Worm (Caenorhabditis elegans) whole organism, L1 larva: ENCODE results near the gene nhr-44.

Experiments used
- C04F5.9 ChIP-seq: sonication (generic microtip); optimal IDR thresholded peaks from 2 replicates; lab custom pipeline; 2016; ENCODE audit warnings: missing genetic modification characterization, missing compliant biosample characterization
- C16A3.4 ChIP-seq: fragments of 150-350 bp; optimal IDR thresholded peaks from 2 replicates; lab custom pipeline; 2014; ENCODE audit warnings: missing biosample characterization, missing genetic modification characterization
- C34B4.2 ChIP-seq: sonication (generic microtip); optimal IDR thresholded peaks from 2 replicates; lab custom pipeline; 2017; ENCODE audit warnings: mild to moderate bottlenecking, missing genetic modification characterization, missing compliant biosample characterization
- Y116A8C.19 ChIP-seq: sonication (generic microtip); optimal IDR thresholded peaks from 2 replicates; lab custom pipeline; 2016; ENCODE audit warnings: missing compliant biosample characterization, missing genetic modification characterization, borderline replicate concordance
- ceh-8 ChIP-seq: fragments of 200-800 bp; sonication (Bioruptor generic); optimal IDR thresholded peaks from 2 replicates; lab custom pipeline; 2018; ENCODE audit warnings: mild to moderate bottlenecking, missing genetic modification characterization, moderate library complexity, missing compliant biosample characterization
- ceh-82 ChIP-seq, 3 experiments: fragments of 150-350 bp in 1 of 3; sonication (generic microtip) in 2 of 3; optimal IDR thresholded peaks; 2 replicates each; lab custom pipeline; 2014 to 2017; ENCODE audit warnings: missing biosample characterization in 3 of 3, missing genetic modification characterization in 3 of 3
- ceh-88 ChIP-seq: fragments of 200-800 bp; sonication (Bioruptor generic); IDR thresholded peaks from 2 replicates; pipeline ENCODE4 v1.3.6; 2022; ENCODE audit warnings: missing genetic modification characterization, missing compliant biosample characterization
- ceh-90 ChIP-seq: sonication (generic microtip); optimal IDR thresholded peaks from 2 replicates; lab custom pipeline; 2016; ENCODE audit warnings: missing genetic modification characterization, missing compliant biosample characterization
- dpl-1 ChIP-seq, 3 experiments: fragments of 150-350 bp in 2 of 3; sonication (generic microtip) in 1 of 3; optimal IDR thresholded peaks; 2 replicates each; lab custom pipeline; 2014 to 2017; ENCODE audit warnings: missing biosample characterization in 3 of 3, missing genetic modification characterization in 3 of 3, missing genetic modification reagents in 3 of 3
- dsc-1 ChIP-seq: sonication (generic microtip); optimal IDR thresholded peaks from 2 replicates; lab custom pipeline; 2016; ENCODE audit warnings: mild to moderate bottlenecking, missing genetic modification characterization, missing compliant biosample characterization
- efl-3 ChIP-seq: fragments of 200-800 bp; sonication (Bioruptor generic); optimal IDR thresholded peaks from 2 replicates; lab custom pipeline; 2018; ENCODE audit warnings: mild to moderate bottlenecking, missing genetic modification characterization, missing compliant biosample characterization
- egl-27 ChIP-seq, 2 experiments: fragments of 150-350 bp in 1 of 2; sonication (generic microtip); optimal IDR thresholded peaks; 3 replicates each; lab custom pipeline; 2017 to 2018; ENCODE audit warnings: missing biosample characterization in 2 of 2, missing genetic modification characterization in 2 of 2, missing genetic modification reagents in 2 of 2
- elt-2 ChIP-seq: sonication (generic microtip); optimal IDR thresholded peaks from 2 replicates; lab custom pipeline; 2016; ENCODE audit warnings: missing genetic modification characterization, mild to moderate bottlenecking, inconsistent platforms, missing compliant biosample characterization, missing genetic modification reagents
- elt-3 ChIP-seq, 6 experiments: fragments of 150-350 bp in 1 of 6; sonication (generic microtip); optimal IDR thresholded peaks; 2 replicates each; lab custom pipeline; 2017 to 2018; ENCODE audit warnings: missing biosample characterization in 6 of 6, missing genetic modification characterization in 6 of 6, inconsistent platforms in 1 of 6
- ets-5 ChIP-seq: fragments of 200-800 bp; sonication (Bioruptor generic); IDR thresholded peaks from 2 replicates; pipeline ENCODE4 v1.3.6; 2022; ENCODE audit warnings: missing genetic modification characterization, missing compliant biosample characterization
- fkh-4 ChIP-seq: sonication (generic microtip); optimal IDR thresholded peaks from 2 replicates; lab custom pipeline; 2016; ENCODE audit warnings: missing compliant biosample characterization, missing genetic modification characterization, borderline replicate concordance
- fkh-8 ChIP-seq: sonication (generic microtip); optimal IDR thresholded peaks from 2 replicates; lab custom pipeline; 2016; ENCODE audit warnings: mild to moderate bottlenecking, missing genetic modification characterization, missing compliant biosample characterization
- fos-1 ChIP-seq: fragments of 150-350 bp; optimal IDR thresholded peaks from 2 replicates; lab custom pipeline; 2014; ENCODE audit warnings: missing biosample characterization, missing genetic modification characterization
- grh-1 ChIP-seq: fragments of 200-800 bp; sonication (Bioruptor generic); IDR thresholded peaks from 2 replicates; pipeline ENCODE4 v1.3.6; 2022; ENCODE audit warnings: missing genetic modification reagents, missing genetic modification characterization, missing compliant biosample characterization
- hlh-17 ChIP-seq: fragments of 200-800 bp; sonication (Bioruptor generic); optimal IDR thresholded peaks from 2 replicates; lab custom pipeline; 2018; ENCODE audit warnings: missing genetic modification characterization, mild to moderate bottlenecking, missing compliant biosample characterization, moderate library complexity, borderline replicate concordance
- irx-1 ChIP-seq: sonication (generic microtip); optimal IDR thresholded peaks from 2 replicates; lab custom pipeline; 2016; ENCODE audit warnings: missing genetic modification characterization, missing compliant biosample characterization
- isw-1 ChIP-seq: fragments of 200-800 bp; sonication (Bioruptor generic); IDR thresholded peaks from 2 replicates; pipeline ENCODE4 v1.3.6; 2022; ENCODE audit warnings: missing genetic modification characterization, missing compliant biosample characterization
- jun-1 ChIP-seq: fragments of 150-350 bp; optimal IDR thresholded peaks from 2 replicates; lab custom pipeline; 2014; ENCODE audit warnings: missing biosample characterization, missing genetic modification reagents, missing genetic modification characterization
- lin-13 ChIP-seq: fragments of 150-350 bp; optimal IDR thresholded peaks from 2 replicates; lab custom pipeline; 2014; ENCODE audit warnings: missing biosample characterization, missing genetic modification reagents, missing genetic modification characterization
- lin-14 ChIP-seq: fragments of 200-800 bp; sonication (Bioruptor generic); optimal IDR thresholded peaks from 2 replicates; lab custom pipeline; 2018; ENCODE audit warnings: mild to moderate bottlenecking, missing genetic modification characterization, moderate library complexity, missing compliant biosample characterization
- lin-15B ChIP-seq: fragments of 150-350 bp; sonication (generic microtip); optimal IDR thresholded peaks from 3 replicates; lab custom pipeline; 2014; ENCODE audit warnings: missing biosample characterization, missing genetic modification characterization
- lir-3 ChIP-seq: sonication (generic microtip); optimal IDR thresholded peaks from 2 replicates; lab custom pipeline; 2016; ENCODE audit warnings: mild to moderate bottlenecking, missing genetic modification characterization, moderate library complexity, missing compliant biosample characterization; ENCODE audit not compliant: poor library complexity
- mab-9 ChIP-seq: fragments of 200-800 bp; sonication (Bioruptor generic); IDR thresholded peaks from 2 replicates; pipeline ENCODE4 v1.3.6; 2022; ENCODE audit warnings: missing genetic modification reagents, missing genetic modification characterization, missing compliant biosample characterization
- mep-1 ChIP-seq: fragments of 150-350 bp; optimal IDR thresholded peaks from 2 replicates; lab custom pipeline; 2014; ENCODE audit warnings: missing biosample characterization, missing genetic modification characterization
- nhr-11 ChIP-seq: fragments of 150-350 bp; optimal IDR thresholded peaks from 2 replicates; lab custom pipeline; 2014; ENCODE audit warnings: missing biosample characterization, missing genetic modification characterization
- nhr-237 ChIP-seq: fragments of 150-350 bp; optimal IDR thresholded peaks from 2 replicates; lab custom pipeline; 2014; ENCODE audit warnings: missing biosample characterization, missing genetic modification characterization
- nhr-28 ChIP-seq: fragments of 150-350 bp; optimal IDR thresholded peaks from 2 replicates; lab custom pipeline; 2014; ENCODE audit warnings: missing biosample characterization, missing genetic modification characterization
- nhr-47 ChIP-seq: sonication (generic microtip); optimal IDR thresholded peaks from 2 replicates; lab custom pipeline; 2016; ENCODE audit warnings: mild to moderate bottlenecking, missing genetic modification characterization, moderate library complexity, missing compliant biosample characterization
- nhr-71 ChIP-seq: sonication (generic microtip); optimal IDR thresholded peaks from 2 replicates; lab custom pipeline; 2016; ENCODE audit warnings: mild to moderate bottlenecking, missing genetic modification characterization, moderate library complexity, missing compliant biosample characterization
- nhr-76 ChIP-seq: sonication (generic microtip); optimal IDR thresholded peaks from 2 replicates; lab custom pipeline; 2017; ENCODE audit warnings: missing biosample characterization, missing genetic modification characterization
- nhr-84 ChIP-seq: sonication (generic microtip); optimal IDR thresholded peaks from 2 replicates; lab custom pipeline; 2017; ENCODE audit warnings: missing biosample characterization, missing genetic modification characterization
- nhr-85 ChIP-seq: sonication (generic microtip); peaks from one replicate; lab custom pipeline; 2016; ENCODE audit warnings: missing genetic modification characterization, inconsistent platforms, missing compliant biosample characterization
- pax-3 ChIP-seq: fragments of 200-800 bp; sonication (Bioruptor generic); optimal IDR thresholded peaks from 2 replicates; lab custom pipeline; 2018; ENCODE audit warnings: mild to moderate bottlenecking, missing genetic modification characterization, moderate library complexity, missing compliant biosample characterization
- pqm-1 ChIP-seq: sonication (generic microtip); optimal IDR thresholded peaks from 3 replicates; lab custom pipeline; 2017; ENCODE audit warnings: missing biosample characterization, missing genetic modification characterization
- skn-1 ChIP-seq: fragments of 150-350 bp; optimal IDR thresholded peaks from 2 replicates; lab custom pipeline; 2014; ENCODE audit warnings: missing biosample characterization, missing genetic modification characterization
- snpc-4 ChIP-seq: fragments of 150-350 bp; optimal IDR thresholded peaks from 2 replicates; lab custom pipeline; 2014; ENCODE audit warnings: missing biosample characterization, missing genetic modification characterization
- snu-23 ChIP-seq: sonication (generic microtip); optimal IDR thresholded peaks from 2 replicates; lab custom pipeline; 2016; ENCODE audit warnings: missing genetic modification characterization, missing compliant biosample characterization
- sptf-1 ChIP-seq: fragments of 150-350 bp; optimal IDR thresholded peaks from 2 replicates; lab custom pipeline; 2014; ENCODE audit warnings: missing biosample characterization, missing genetic modification characterization
- sup-37 ChIP-seq: fragments of 200-800 bp; sonication (Bioruptor generic); optimal IDR thresholded peaks from 2 replicates; lab custom pipeline; 2018; ENCODE audit warnings: mild to moderate bottlenecking, missing genetic modification characterization, missing compliant biosample characterization
- swsn-7 ChIP-seq: sonication (generic microtip); optimal IDR thresholded peaks from 2 replicates; lab custom pipeline; 2016; ENCODE audit warnings: missing genetic modification characterization, missing compliant biosample characterization
- unc-62 ChIP-seq: fragments of 150-350 bp; optimal IDR thresholded peaks from 2 replicates; lab custom pipeline; 2014; ENCODE audit warnings: missing biosample characterization, missing genetic modification reagents, missing genetic modification characterization
- unc-86 ChIP-seq: sonication (generic microtip); optimal IDR thresholded peaks from 2 replicates; lab custom pipeline; 2016; ENCODE audit warnings: missing genetic modification characterization, missing compliant biosample characterization
- vab-15 ChIP-seq: sonication (generic microtip); optimal IDR thresholded peaks from 2 replicates; lab custom pipeline; 2017; ENCODE audit warnings: missing genotype, mild to moderate bottlenecking, missing genetic modification characterization, missing compliant biosample characterization
- xbp-1 ChIP-seq: sonication (generic microtip); optimal IDR thresholded peaks from 2 replicates; lab custom pipeline; 2016; ENCODE audit warnings: missing genetic modification characterization, missing compliant biosample characterization
- zip-4 ChIP-seq: fragments of 200-800 bp; sonication (Bioruptor generic); optimal IDR thresholded peaks from 2 replicates; lab custom pipeline; 2018; ENCODE audit warnings: mild to moderate bottlenecking, missing genetic modification characterization, moderate library complexity, missing compliant biosample characterization
- ztf-11 ChIP-seq, 2 experiments: sonication (generic microtip); optimal IDR thresholded peaks; 2 replicates each; lab custom pipeline; 2016 to 2017; ENCODE audit warnings: missing genetic modification characterization in 2 of 2, missing biosample characterization in 1 of 2, missing compliant biosample characterization in 1 of 2

The nhr-44 gene

ce11 chrV:8923976-8924375 is 39.9 kb downstream of the nhr-44 start:
- TF ChIP-seq nhr-85 (tag; lab: Kevin White, UChicago), result peak; percentile 22

DNA sequence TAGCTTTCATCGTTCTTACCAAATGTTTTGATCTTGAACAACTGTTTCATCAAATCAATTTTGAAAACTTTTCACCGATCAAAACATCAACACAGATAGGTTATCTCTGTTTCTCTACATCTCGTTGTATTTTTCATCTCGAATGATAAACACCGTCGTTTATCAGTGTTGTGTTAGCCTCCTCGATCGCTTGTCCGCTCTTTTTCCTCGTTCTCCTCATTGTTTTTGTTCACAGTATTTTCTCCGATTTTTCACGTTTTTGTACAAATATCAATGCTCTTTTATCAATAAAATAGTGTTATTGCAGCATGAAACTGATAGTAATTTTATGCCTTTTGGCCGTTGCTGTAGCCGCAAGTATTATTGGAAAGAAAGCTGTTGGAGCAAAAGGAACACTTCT is 41.1 kb downstream of the nhr-44 start, which contains the start of gene ttr-47:
Gene ttr-47 (plus strand): TSS at position 308 of the 400 bp plus-strand sequence.
- no peak for TF ChIP-seq zip-4
- no peak for TF ChIP-seq ceh-88 (GFP tag; lab: Robert Waterston, UW)
- no peak for TF ChIP-seq ceh-8
- TF ChIP-seq vab-15 (tag; lab: Kevin White, UChicago), result no peak
- no peak for TF ChIP-seq nhr-237 (tag; lab: Kevin White, UChicago)
- no peak for TF ChIP-seq nhr-47
- no peak for TF ChIP-seq efl-3 (GFP tag; lab: Kevin White, UChicago)
- TF ChIP-seq swsn-7, result no peak
- TF ChIP-seq snu-23 (GFP tag; lab: Kevin White, UChicago), result peak; percentile 16
- no peak for TF ChIP-seq lir-3
- TF ChIP-seq ztf-11 (tag; optimal IDR thresholded peaks at IDR 0.05; lab: Kevin White, UChicago), result no peak
- TF ChIP-seq lin-15B (tag; lab: Kevin White, UChicago), result no peak
- TF ChIP-seq unc-62 (GFP tag; lab: Kevin White, UChicago), result no peak
- TF ChIP-seq hlh-17 (GFP tag; lab: Kevin White, UChicago), result no peak
- TF ChIP-seq skn-1 (tag; lab: Kevin White, UChicago), result no peak
- TF ChIP-seq grh-1, result no peak
- no peak for TF ChIP-seq isw-1 (GFP tag; lab: Robert Waterston, UW)
- TF ChIP-seq fkh-4 (tag; lab: Kevin White, UChicago), result no peak
- TF ChIP-seq pqm-1 (tag; lab: Kevin White, UChicago), result no peak
- no peak for TF ChIP-seq irx-1 (tag; lab: Kevin White, UChicago)
- no peak for TF ChIP-seq C04F5.9 (tag; lab: Kevin White, UChicago)
- TF ChIP-seq elt-2 (tag; lab: Kevin White, UChicago), result peak; percentile 68
- TF ChIP-seq nhr-76 (tag; lab: Kevin White, UChicago), result no peak
- TF ChIP-seq xbp-1, result no peak
- no peak for TF ChIP-seq egl-27 (tag; optimal IDR thresholded peaks at IDR 0.05; lab: Kevin White, UChicago)
- TF ChIP-seq snpc-4 (tag; lab: Kevin White, UChicago), result no peak
- no peak for TF ChIP-seq sptf-1 (tag; lab: Kevin White, UChicago)
- TF ChIP-seq fkh-8 (tag; lab: Kevin White, UChicago), result no peak
- no peak for TF ChIP-seq nhr-84 (tag; lab: Kevin White, UChicago)
- TF ChIP-seq nhr-85 (tag; lab: Kevin White, UChicago), result peak; percentile 52
- TF ChIP-seq ets-5 (GFP tag; lab: Robert Waterston, UW), result no peak
- no peak for TF ChIP-seq dsc-1 (tag; lab: Kevin White, UChicago)
- TF ChIP-seq dpl-1 (GFP tag; optimal IDR thresholded peaks at IDR 0.05; lab: Kevin White, UChicago), result no peak
- no peak for TF ChIP-seq pax-3 (tag; lab: Kevin White, UChicago)
- no peak for TF ChIP-seq nhr-28 (tag; lab: Kevin White, UChicago)
- no peak for TF ChIP-seq C34B4.2 (tag; lab: Kevin White, UChicago)
- no peak for TF ChIP-seq mep-1 (tag; lab: Kevin White, UChicago)
- no peak for TF ChIP-seq C16A3.4 (tag; lab: Kevin White, UChicago)
- TF ChIP-seq ceh-90 (tag; lab: Kevin White, UChicago), result no peak
- TF ChIP-seq elt-3 (tag; optimal IDR thresholded peaks at IDR 0.05; lab: Kevin White, UChicago), result peak in 1 of 6 experiments; percentile 32
- no peak for TF ChIP-seq sup-37
- TF ChIP-seq lin-14 (GFP tag; lab: Kevin White, UChicago), result peak; percentile 73
- peak; percentile 36 for TF ChIP-seq nhr-71
- TF ChIP-seq nhr-11, result no peak
- no peak for TF ChIP-seq lin-13
- TF ChIP-seq unc-86 (tag; lab: Kevin White, UChicago), result no peak
- TF ChIP-seq jun-1, result no peak
- no peak for TF ChIP-seq fos-1 (tag; lab: Kevin White, UChicago)
- no peak for TF ChIP-seq Y116A8C.19 (tag; lab: Kevin White, UChicago)
- TF ChIP-seq ceh-82 (tag; optimal IDR thresholded peaks at IDR 0.05; lab: Kevin White, UChicago), result no peak
- TF ChIP-seq mab-9 (GFP tag; lab: Robert Waterston, UW), result no peak
